Worm (Caenorhabditis elegans) whole organism, late embryonic: ENCODE data around the gene F53C11.9.

ENCODE experiments used
- C08G9.2 ChIP-seq: sonication (generic microtip); optimal IDR thresholded peaks from 2 replicates; lab custom pipeline; 2016; ENCODE audit warnings: mild to moderate bottlenecking, missing genetic modification characterization, moderate library complexity, missing compliant biosample characterization
- C38D4.7 ChIP-seq: fragments of 200-800 bp; sonication (Bioruptor generic); optimal IDR thresholded peaks from 2 replicates; lab custom pipeline; 2018; ENCODE audit warnings: mild to moderate bottlenecking, missing genetic modification characterization, moderate library complexity, missing compliant biosample characterization
- F13H6.1 ChIP-seq: sonication (generic microtip); optimal IDR thresholded peaks from 2 replicates; lab custom pipeline; 2016; ENCODE audit warnings: missing genetic modification characterization, missing compliant biosample characterization
- K02D7.2 ChIP-seq: sonication (generic microtip); optimal IDR thresholded peaks from 2 replicates; lab custom pipeline; 2017; ENCODE audit warnings: mild to moderate bottlenecking, missing genetic modification characterization, missing compliant biosample characterization
- T23F11.4 ChIP-seq: fragments of 200-800 bp; sonication (Bioruptor generic); optimal IDR thresholded peaks from 2 replicates; lab custom pipeline; 2018; ENCODE audit warnings: mild to moderate bottlenecking, missing genetic modification characterization, missing compliant biosample characterization
- Y22D7AL.16 ChIP-seq: sonication (generic microtip); optimal IDR thresholded peaks from 2 replicates; lab custom pipeline; 2016; ENCODE audit warnings: missing genetic modification characterization, missing compliant biosample characterization
- ahr-1 ChIP-seq: sonication (generic microtip); optimal IDR thresholded peaks from 2 replicates; lab custom pipeline; 2016; ENCODE audit warnings: missing genetic modification characterization, missing compliant biosample characterization
- ceh-14 ChIP-seq: sonication (generic microtip); optimal IDR thresholded peaks from 2 replicates; lab custom pipeline; 2016; ENCODE audit warnings: missing genotype, missing genetic modification characterization, missing compliant biosample characterization
- ceh-18 ChIP-seq: sonication (generic microtip); optimal IDR thresholded peaks from 2 replicates; lab custom pipeline; 2016; ENCODE audit warnings: missing genetic modification characterization, missing compliant biosample characterization
- ceh-19 ChIP-seq: fragments of 200-800 bp; sonication (Bioruptor generic); optimal IDR thresholded peaks from 2 replicates; lab custom pipeline; 2018; ENCODE audit warnings: mild to moderate bottlenecking, missing genetic modification characterization, missing compliant biosample characterization
- ceh-2 ChIP-seq: sonication (generic microtip); optimal IDR thresholded peaks from 2 replicates; lab custom pipeline; 2016; ENCODE audit warnings: missing genotype, missing genetic modification characterization, missing compliant biosample characterization
- ceh-22 ChIP-seq: sonication (generic microtip); optimal IDR thresholded peaks from 2 replicates; lab custom pipeline; 2017; ENCODE audit warnings: missing biosample characterization, missing genetic modification characterization
- ceh-34 ChIP-seq: sonication (generic microtip); optimal IDR thresholded peaks from 2 replicates; lab custom pipeline; 2016; ENCODE audit warnings: mild to moderate bottlenecking, missing genetic modification characterization, missing compliant biosample characterization
- ceh-45 ChIP-seq: fragments of 200-800 bp; sonication (Bioruptor generic); IDR thresholded peaks from 2 replicates; pipeline ENCODE4 v1.3.6; 2022; ENCODE audit warnings: missing genetic modification reagents, missing genetic modification characterization, missing compliant biosample characterization
- ceh-9 ChIP-seq: sonication (generic microtip); optimal IDR thresholded peaks from 2 replicates; lab custom pipeline; 2016; ENCODE audit warnings: mild to moderate bottlenecking, missing genetic modification characterization, inconsistent platforms, missing compliant biosample characterization
- dve-1 ChIP-seq: sonication (generic microtip); optimal IDR thresholded peaks from 2 replicates; lab custom pipeline; 2017; ENCODE audit warnings: antibody characterized with exemption, mild to moderate bottlenecking, missing genetic modification characterization, missing compliant biosample characterization
- elt-4 ChIP-seq: sonication (generic microtip); optimal IDR thresholded peaks from 2 replicates; lab custom pipeline; 2016; ENCODE audit warnings: missing genetic modification characterization, missing compliant biosample characterization
- ets-4 ChIP-seq: sonication (generic microtip); optimal IDR thresholded peaks from 2 replicates; lab custom pipeline; 2016; ENCODE audit warnings: missing genetic modification characterization, missing compliant biosample characterization
- eyg-1 ChIP-seq: sonication (generic microtip); optimal IDR thresholded peaks from 2 replicates; lab custom pipeline; 2016; ENCODE audit warnings: missing genotype, missing genetic modification characterization, missing compliant biosample characterization
- fkh-10 ChIP-seq: fragments of 150-350 bp; optimal IDR thresholded peaks from 2 replicates; lab custom pipeline; 2014; ENCODE audit warnings: missing biosample characterization, missing genetic modification reagents, missing genetic modification characterization
- gmeb-2 ChIP-seq: sonication (generic microtip); optimal IDR thresholded peaks from 2 replicates; lab custom pipeline; 2016; ENCODE audit warnings: missing genetic modification characterization, inconsistent platforms, missing compliant biosample characterization
- hlh-13 ChIP-seq: fragments of 200-800 bp; sonication (Bioruptor generic); optimal IDR thresholded peaks from 2 replicates; lab custom pipeline; 2018; ENCODE audit warnings: mild to moderate bottlenecking, missing genetic modification characterization, missing compliant biosample characterization
- hlh-15 ChIP-seq: sonication (generic microtip); optimal IDR thresholded peaks from 2 replicates; lab custom pipeline; 2016; ENCODE audit warnings: missing genetic modification characterization, missing compliant biosample characterization
- hlh-30 ChIP-seq: sonication (generic microtip); optimal IDR thresholded peaks from 2 replicates; lab custom pipeline; 2017; ENCODE audit warnings: antibody characterized with exemption, missing genetic modification characterization, missing compliant biosample characterization; ENCODE audit not compliant: insufficient read depth
- hlh-6 ChIP-seq: sonication (generic microtip); optimal IDR thresholded peaks from 2 replicates; lab custom pipeline; 2016; ENCODE audit warnings: missing genotype, missing genetic modification characterization, missing compliant biosample characterization
- hlh-8 ChIP-seq: sonication (generic microtip); optimal IDR thresholded peaks from 2 replicates; lab custom pipeline; 2016; ENCODE audit warnings: missing genotype, missing genetic modification characterization, missing compliant biosample characterization
- lim-6 ChIP-seq: sonication (generic microtip); optimal IDR thresholded peaks from 2 replicates; lab custom pipeline; 2016; ENCODE audit warnings: missing genetic modification characterization, missing compliant biosample characterization
- lin-11 ChIP-seq: fragments of 200-800 bp; sonication (Bioruptor generic); optimal IDR thresholded peaks from 2 replicates; lab custom pipeline; 2018; ENCODE audit warnings: mild to moderate bottlenecking, missing genetic modification characterization, missing compliant biosample characterization
- madf-2 ChIP-seq: sonication (generic microtip); optimal IDR thresholded peaks from 2 replicates; lab custom pipeline; 2017; ENCODE audit warnings: missing genetic modification characterization, missing compliant biosample characterization
- npax-4 ChIP-seq: sonication (generic microtip); optimal IDR thresholded peaks from 2 replicates; lab custom pipeline; 2016; ENCODE audit warnings: missing genetic modification characterization, missing compliant biosample characterization
- odd-2 ChIP-seq: sonication (generic microtip); optimal IDR thresholded peaks from 2 replicates; lab custom pipeline; 2017; ENCODE audit warnings: antibody characterized with exemption, mild to moderate bottlenecking, missing genetic modification characterization, missing compliant biosample characterization
- pag-3 ChIP-seq: sonication (generic microtip); optimal IDR thresholded peaks from 2 replicates; lab custom pipeline; 2016; ENCODE audit warnings: missing compliant biosample characterization, missing genetic modification characterization, borderline replicate concordance
- pax-1 ChIP-seq: fragments of 150-350 bp; optimal IDR thresholded peaks from 2 replicates; lab custom pipeline; 2014; ENCODE audit warnings: missing biosample characterization, missing genetic modification characterization
- pha-4 ChIP-seq: fragments of 150-350 bp; optimal IDR thresholded peaks from 2 replicates; lab custom pipeline; 2018; ENCODE audit warnings: missing biosample characterization, missing genetic modification reagents, missing genetic modification characterization
- pros-1 ChIP-seq: fragments of 150-350 bp; optimal IDR thresholded peaks from 2 replicates; lab custom pipeline; 2014; ENCODE audit warnings: missing biosample characterization, missing genetic modification reagents, missing genetic modification characterization
- ref-2 ChIP-seq: sonication (generic microtip); optimal IDR thresholded peaks from 2 replicates; lab custom pipeline; 2016; ENCODE audit warnings: missing genetic modification characterization, missing compliant biosample characterization
- rnt-1 ChIP-seq: sonication (generic microtip); optimal IDR thresholded peaks from 2 replicates; lab custom pipeline; 2016; ENCODE audit warnings: missing genetic modification characterization, missing compliant biosample characterization
- sdc-2 ChIP-seq: sonication (generic microtip); optimal IDR thresholded peaks from 2 replicates; lab custom pipeline; 2016; ENCODE audit warnings: missing genotype, missing genetic modification characterization, missing compliant biosample characterization
- sox-4 ChIP-seq: sonication (generic microtip); optimal IDR thresholded peaks from 2 replicates; lab custom pipeline; 2017; ENCODE audit warnings: mild to moderate bottlenecking, missing genetic modification characterization, inconsistent platforms, missing compliant biosample characterization
- syd-9 ChIP-seq: sonication (generic microtip); optimal IDR thresholded peaks from 2 replicates; lab custom pipeline; 2016; ENCODE audit warnings: mild to moderate bottlenecking, missing genetic modification characterization, moderate library complexity, missing compliant biosample characterization
- tbx-2 ChIP-seq: sonication (generic microtip); optimal IDR thresholded peaks from 2 replicates; lab custom pipeline; 2016; ENCODE audit warnings: missing genetic modification characterization, missing compliant biosample characterization
- ttx-3 ChIP-seq: sonication (generic microtip); optimal IDR thresholded peaks from 2 replicates; lab custom pipeline; 2016; ENCODE audit warnings: missing genetic modification reagents, missing genetic modification characterization, missing compliant biosample characterization
- unc-42 ChIP-seq: sonication (generic microtip); optimal IDR thresholded peaks from 2 replicates; lab custom pipeline; 2016; ENCODE audit warnings: missing genotype, missing genetic modification characterization, missing compliant biosample characterization
- unc-55 ChIP-seq: sonication (generic microtip); optimal IDR thresholded peaks from 2 replicates; lab custom pipeline; 2017; ENCODE audit warnings: missing biosample characterization, missing genetic modification reagents, missing genetic modification characterization
- unc-86 ChIP-seq: sonication (generic microtip); optimal IDR thresholded peaks from 2 replicates; lab custom pipeline; 2016; ENCODE audit warnings: missing genetic modification characterization, missing compliant biosample characterization
- ztf-16 ChIP-seq: sonication (generic microtip); optimal IDR thresholded peaks from 2 replicates; lab custom pipeline; 2017; ENCODE audit warnings: missing genetic modification characterization, missing compliant biosample characterization

Gene F53C11.9

ce11 chrV:13789362-13789761 is 11.5 kb downstream of the F53C11.9 start (continued):
- TF ChIP-seq unc-42 (tag; lab: Kevin White, UChicago) (peak; percentile 40), odd-2 (no peak), dve-1 (tag; lab: Kevin White, UChicago) (peak; percentile 81), pha-4 (no peak), npax-4 (tag; lab: Kevin White, UChicago) (no peak), ceh-45 (no peak), ceh-2 (tag; lab: Kevin White, UChicago) (peak; percentile 51), ceh-22 (tag; lab: Kevin White, UChicago) (no peak), K02D7.2 (tag; lab: Kevin White, UChicago) (no peak), ets-4 (peak; percentile 73), ceh-14 (tag; lab: Kevin White, UChicago) (peak; percentile 90), ref-2 (tag; lab: Kevin White, UChicago) (peak; percentile 41), lim-6 (tag; lab: Kevin White, UChicago) (peak; percentile 47), pax-1 (tag; lab: Kevin White, UChicago) (peak; percentile 57), hlh-15 (no peak), T23F11.4 (GFP tag; lab: Kevin White, UChicago) (peak; percentile 14), unc-55 (GFP tag; lab: Kevin White, UChicago) (peak; percentile 86), eyg-1 (no peak), madf-2 (tag; lab: Kevin White, UChicago) (no peak), C38D4.7 (GFP tag; lab: Kevin White, UChicago) (no peak), sox-4 (no peak), pros-1 (tag; lab: Kevin White, UChicago) (no peak), hlh-13 (no peak), ahr-1 (tag; lab: Kevin White, UChicago) (no peak), elt-4 (tag; lab: Kevin White, UChicago) (no peak), ceh-19 (GFP tag; lab: Kevin White, UChicago) (peak; percentile 31), C08G9.2 (tag; lab: Kevin White, UChicago) (peak; percentile 18), F13H6.1 (tag; lab: Kevin White, UChicago) (peak; percentile 58), ceh-9 (tag; lab: Kevin White, UChicago) (no peak), sdc-2 (no peak), syd-9 (tag; lab: Kevin White, UChicago) (peak; percentile 38), gmeb-2 (no peak), Y22D7AL.16 (tag; lab: Kevin White, UChicago) (peak; percentile 27), tbx-2 (peak; percentile 79)

DNA sequence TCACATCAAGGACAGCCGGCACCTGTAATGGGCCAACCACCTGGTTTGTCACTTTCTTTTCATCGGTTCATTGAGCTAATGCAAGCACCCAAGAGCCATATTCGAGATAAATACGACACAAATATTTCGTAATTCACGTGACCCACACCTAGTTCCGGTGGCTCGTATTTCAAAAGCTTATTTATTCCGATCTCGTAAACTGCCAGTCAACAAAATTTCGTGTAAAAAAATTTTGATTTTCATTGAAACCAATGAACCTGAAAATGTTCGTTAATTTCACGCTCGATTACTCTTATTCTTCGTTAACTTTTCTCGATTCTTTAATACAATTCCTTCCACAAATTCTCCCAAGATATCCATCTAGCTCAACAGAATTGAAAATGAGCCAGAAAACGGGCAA is 12.3 kb downstream of the F53C11.9 start:
- TF ChIP-seq hlh-13 (no peak), dve-1 (tag; lab: Kevin White, UChicago) (no peak), unc-86 (tag; lab: Kevin White, UChicago) (no peak), ttx-3 (tag; lab: Kevin White, UChicago) (no peak), ceh-18 (tag; lab: Kevin White, UChicago) (no peak), hlh-8 (tag; lab: Kevin White, UChicago) (no peak), hlh-15 (no peak), ahr-1 (tag; lab: Kevin White, UChicago) (no peak), rnt-1 (tag; lab: Kevin White, UChicago) (no peak), ztf-16 (tag; lab: Kevin White, UChicago) (no peak), K02D7.2 (tag; lab: Kevin White, UChicago) (no peak), Y22D7AL.16 (tag; lab: Kevin White, UChicago) (no peak), ceh-9 (tag; lab: Kevin White, UChicago) (no peak), hlh-30 (tag; lab: Kevin White, UChicago) (no peak), hlh-6 (tag; lab: Kevin White, UChicago) (no peak), ceh-34 (no peak), fkh-10 (GFP tag; lab: Kevin White, UChicago) (no peak), pag-3 (tag; lab: Kevin White, UChicago) (no peak), lin-11 (no peak), ref-2 (tag; lab: Kevin White, UChicago) (no peak)
